Worm (Caenorhabditis elegans) whole organism, mixed stage, embryonic: ENCODE results near the gene nhr-125.

Source experiments
- ces-1 ChIP-seq: fragments of 150-350 bp; optimal IDR thresholded peaks from 2 replicates; lab custom pipeline; 2014; ENCODE audit warnings: missing biosample characterization, missing genetic modification reagents, missing genetic modification characterization
- lsy-2 ChIP-seq: fragments of 150-350 bp; optimal IDR thresholded peaks from 2 replicates; lab custom pipeline; 2014; ENCODE audit warnings: missing biosample characterization, missing genetic modification characterization
- nhr-237 ChIP-seq: fragments of 150-350 bp; optimal IDR thresholded peaks from 2 replicates; lab custom pipeline; 2014; ENCODE audit warnings: missing biosample characterization, missing genetic modification characterization
- snpc-4 ChIP-seq: fragments of 150-350 bp; optimal IDR thresholded peaks from 2 replicates; lab custom pipeline; 2014; ENCODE audit warnings: missing biosample characterization, missing genetic modification characterization
- unc-62 ChIP-seq: fragments of 150-350 bp; optimal IDR thresholded peaks from 2 replicates; lab custom pipeline; 2014; ENCODE audit warnings: missing biosample characterization, missing genetic modification reagents, missing genetic modification characterization
- ztf-11 ChIP-seq: fragments of 150-350 bp; optimal IDR thresholded peaks from 2 replicates; lab custom pipeline; 2014; ENCODE audit warnings: missing biosample characterization, missing genetic modification characterization

DNA sequence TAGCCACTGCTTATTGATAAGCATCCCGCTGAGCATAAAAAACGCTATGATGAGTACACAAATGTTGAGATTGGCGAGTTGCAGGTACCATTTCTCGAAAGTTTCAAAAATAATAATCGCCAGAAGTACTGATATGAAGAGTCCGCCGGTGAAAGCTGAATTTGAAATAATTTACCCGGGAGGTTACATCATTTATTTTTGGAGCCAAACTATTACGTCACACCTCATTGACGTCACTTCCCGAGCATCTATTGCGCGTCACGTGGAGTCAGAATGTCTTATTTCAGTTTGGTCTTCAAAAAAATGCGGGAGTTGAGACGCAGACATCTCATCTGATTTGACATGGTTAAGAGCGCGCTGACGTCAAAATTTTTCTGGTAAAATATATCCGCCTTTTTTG, 5.5 kb upstream of the nhr-125 start:
- TF ChIP-seq nhr-237 (tag; lab: Kevin White, UChicago) (no peak), unc-62 (GFP tag; lab: Kevin White, UChicago) (no peak), lsy-2 (tag; lab: Kevin White, UChicago) (no peak), snpc-4 (tag; lab: Kevin White, UChicago) (no peak), ztf-11 (tag; lab: Kevin White, UChicago) (no peak), ces-1 (no peak)
